Fruit fly (Drosophila melanogaster) whole organism, embryonic: Measurements from ENCODE around the gene Chd64.

Experiments used
- Abd-B ChIP-seq: fragments of 200-800 bp; sonication (Bioruptor generic); optimal IDR thresholded peaks from 2 replicates; lab custom pipeline; 2018; ENCODE audit warnings: missing biosample characterization, mild to moderate bottlenecking, missing genetic modification characterization, moderate library complexity
- CG10147 ChIP-seq: fragments of 200-800 bp; sonication (Bioruptor generic); optimal IDR thresholded peaks from 2 replicates; lab custom pipeline; 2019; ENCODE audit warnings: missing biosample characterization, mild to moderate bottlenecking, missing genetic modification characterization, moderate library complexity
- CG10654 ChIP-seq: fragments of 200-800 bp; sonication (Bioruptor generic); optimal IDR thresholded peaks from 2 replicates; lab custom pipeline; 2016; ENCODE audit warnings: missing biosample characterization, missing genetic modification characterization
- CG12942 ChIP-seq: fragments of 200-800 bp; sonication (Bioruptor generic); optimal IDR thresholded peaks from 3 replicates; lab custom pipeline; 2016; ENCODE audit warnings: missing biosample characterization, missing genetic modification characterization
- CG14014 ChIP-seq: fragments of 200-800 bp; sonication (Bioruptor generic); IDR thresholded peaks from 2 replicates; pipeline ENCODE4 v1.3.6; 2022; ENCODE audit warnings: missing biosample characterization, missing genetic modification characterization
- CG15073 ChIP-seq: fragments of 200-800 bp; sonication (Bioruptor generic); optimal IDR thresholded peaks from 2 replicates; lab custom pipeline; 2016; ENCODE audit warnings: missing biosample characterization, missing genetic modification characterization
- CG15269 ChIP-seq: fragments of 200-800 bp; sonication (Bioruptor generic); optimal IDR thresholded peaks from 2 replicates; lab custom pipeline; 2018; ENCODE audit warnings: missing biosample characterization, mild to moderate bottlenecking, missing genetic modification characterization, moderate library complexity
- CG15601 ChIP-seq: fragments of 200-800 bp; sonication (Bioruptor generic); optimal IDR thresholded peaks from 3 replicates; lab custom pipeline; 2019; ENCODE audit warnings: missing biosample characterization, mild to moderate bottlenecking, missing genetic modification characterization, moderate library complexity
- CG17568 ChIP-seq: fragments of 200-800 bp; sonication (Bioruptor generic); optimal IDR thresholded peaks from 2 replicates; lab custom pipeline; 2018; ENCODE audit warnings: missing biosample characterization, mild to moderate bottlenecking, missing genetic modification characterization, moderate library complexity
- CG31441 ChIP-seq: fragments of 200-800 bp; sonication (Bioruptor generic); IDR thresholded peaks from 2 replicates; pipeline ENCODE4 v1.3.6; 2022; ENCODE audit warnings: missing biosample characterization, missing genetic modification characterization
- CG4328 ChIP-seq: fragments of 200-800 bp; sonication (Bioruptor generic); optimal IDR thresholded peaks from 3 replicates; lab custom pipeline; 2017; ENCODE audit warnings: missing biosample characterization, missing genetic modification reagents, missing genetic modification characterization
- CG4617 ChIP-seq: fragments of 200-800 bp; sonication (Bioruptor generic); optimal IDR thresholded peaks from 3 replicates; lab custom pipeline; 2016; ENCODE audit warnings: missing biosample characterization, missing genetic modification characterization, borderline replicate concordance
- CG4707 ChIP-seq: fragments of 200-800 bp; sonication (Bioruptor generic); optimal IDR thresholded peaks from 2 replicates; lab custom pipeline; 2018; ENCODE audit warnings: missing biosample characterization, mild to moderate bottlenecking, missing genetic modification characterization, moderate library complexity
- CG5180 ChIP-seq: fragments of 200-800 bp; sonication (Bioruptor generic); optimal IDR thresholded peaks from 3 replicates; lab custom pipeline; 2017; ENCODE audit warnings: missing biosample characterization, missing genetic modification characterization, mild to moderate bottlenecking, moderate library complexity, missing genetic modification reagents
- CG6175 ChIP-seq: fragments of 200-800 bp; sonication (Bioruptor generic); IDR thresholded peaks from 3 replicates; pipeline ENCODE4 v1.3.6; 2022; ENCODE audit warnings: missing biosample characterization, missing genetic modification characterization
- CG7745 ChIP-seq: fragments of 200-800 bp; sonication (Bioruptor generic); optimal IDR thresholded peaks from 2 replicates; lab custom pipeline; 2018; ENCODE audit warnings: missing biosample characterization, mild to moderate bottlenecking, missing genetic modification characterization, moderate library complexity
- CG8281 ChIP-seq: fragments of 200-800 bp; sonication (Bioruptor generic); optimal IDR thresholded peaks from 2 replicates; lab custom pipeline; 2018; ENCODE audit warnings: missing biosample characterization, mild to moderate bottlenecking, missing genetic modification characterization, moderate library complexity
- Camta ChIP-seq: fragments of 200-800 bp; sonication (Bioruptor generic); optimal IDR thresholded peaks from 2 replicates; lab custom pipeline; 2016; ENCODE audit warnings: missing biosample characterization, missing genetic modification characterization
- D ChIP-seq, 2 experiments: fragments of 200-800 bp in 1 of 2; fragments of >200 bp in 1 of 2; sonication (Bioruptor generic) in 1 of 2; optimal IDR thresholded peaks; 2 replicates in 1 of 2; 3 replicates in 1 of 2; lab custom pipeline; 2017; ENCODE audit warnings: mild to moderate bottlenecking in 1 of 2, missing biosample characterization in 1 of 2, missing genetic modification characterization in 1 of 2, missing genetic modification reagents in 1 of 2
- E2f1 ChIP-seq: fragments of 200-800 bp; sonication (Bioruptor generic); IDR thresholded peaks from 2 replicates; pipeline ENCODE4 v1.3.6; 2022; ENCODE audit warnings: missing biosample characterization, missing genetic modification characterization
- Ets97D ChIP-seq: fragments of 200-800 bp; sonication (Bioruptor generic); optimal IDR thresholded peaks from 3 replicates; lab custom pipeline; 2016; ENCODE audit warnings: missing biosample characterization, missing genetic modification characterization
- Hmx ChIP-seq: fragments of 200-800 bp; sonication (Bioruptor generic); optimal IDR thresholded peaks from 2 replicates; lab custom pipeline; 2016; ENCODE audit warnings: missing biosample characterization, missing genetic modification characterization
- Hsf ChIP-seq: fragments of 200-800 bp; sonication (Bioruptor generic); optimal IDR thresholded peaks from 3 replicates; lab custom pipeline; 2016; ENCODE audit warnings: missing biosample characterization, missing genetic modification characterization
- MBD-R2 ChIP-seq: fragments of 200-800 bp; sonication (Bioruptor generic); IDR thresholded peaks from 2 replicates; pipeline ENCODE4 v1.3.6; 2022; ENCODE audit warnings: missing biosample characterization, missing genetic modification characterization
- Max ChIP-seq: fragments of 200-800 bp; sonication (Bioruptor generic); optimal IDR thresholded peaks from 2 replicates; lab custom pipeline; 2016; ENCODE audit warnings: missing biosample characterization, mild to moderate bottlenecking, missing genetic modification characterization
- NfI ChIP-seq: fragments of 200-800 bp; sonication (Bioruptor generic); optimal IDR thresholded peaks from 3 replicates; lab custom pipeline; 2018; ENCODE audit warnings: missing biosample characterization, mild to moderate bottlenecking, missing genetic modification characterization, moderate library complexity
- Ravus ChIP-seq: fragments of 200-800 bp; sonication (Bioruptor generic); IDR thresholded peaks from 2 replicates; pipeline ENCODE4 v1.3.6; 2022; ENCODE audit warnings: missing biosample characterization, missing genetic modification characterization
- Side ChIP-seq: fragments of 200-800 bp; sonication (Bioruptor generic); optimal IDR thresholded peaks from 2 replicates; lab custom pipeline; 2016; ENCODE audit warnings: missing biosample characterization, missing genetic modification characterization
- Sin3A ChIP-seq: fragments of >200 bp; optimal IDR thresholded peaks from 2 replicates; lab custom pipeline; 2018
- Six4 ChIP-seq: fragments of 200-800 bp; sonication (Bioruptor generic); optimal IDR thresholded peaks from 2 replicates; lab custom pipeline; 2016; ENCODE audit warnings: missing biosample characterization, missing genetic modification characterization
- YL-1 ChIP-seq: fragments of 200-800 bp; sonication (Bioruptor generic); optimal IDR thresholded peaks from 3 replicates; lab custom pipeline; 2017; ENCODE audit warnings: missing biosample characterization, mild to moderate bottlenecking, missing genetic modification characterization
- ac ChIP-seq: fragments of 200-800 bp; sonication (Bioruptor generic); optimal IDR thresholded peaks from 3 replicates; lab custom pipeline; 2017; ENCODE audit warnings: missing biosample characterization, mild to moderate bottlenecking, missing genetic modification characterization
- bab2 ChIP-seq: fragments of 200-800 bp; sonication (Bioruptor generic); optimal IDR thresholded peaks from 2 replicates; lab custom pipeline; 2016; ENCODE audit warnings: missing biosample characterization, missing genetic modification characterization
- bsh ChIP-seq, 2 experiments: fragments of 200-800 bp; sonication (Bioruptor generic); optimal IDR thresholded peaks; 2 replicates each; lab custom pipeline; 2017 to 2018; ENCODE audit warnings: mild to moderate bottlenecking in 2 of 2, missing biosample characterization in 2 of 2, missing genetic modification characterization in 2 of 2, moderate library complexity in 1 of 2
- ems ChIP-seq: fragments of 200-800 bp; sonication (Bioruptor generic); optimal IDR thresholded peaks from 3 replicates; lab custom pipeline; 2016; ENCODE audit warnings: missing biosample characterization, missing genetic modification characterization
- grau ChIP-seq: fragments of 200-800 bp; optimal IDR thresholded peaks from 3 replicates; lab custom pipeline; 2019; ENCODE audit warnings: missing biosample characterization, mild to moderate bottlenecking, missing genetic modification characterization, moderate library complexity
- gsb-n ChIP-seq: fragments of 200-800 bp; sonication (Bioruptor generic); optimal IDR thresholded peaks from 3 replicates; lab custom pipeline; 2018; ENCODE audit warnings: missing biosample characterization, mild to moderate bottlenecking, missing genetic modification characterization
- ind ChIP-seq: fragments of 200-800 bp; sonication (Bioruptor generic); optimal IDR thresholded peaks from 3 replicates; lab custom pipeline; 2016; ENCODE audit warnings: missing biosample characterization, missing genetic modification characterization
- jigr1 ChIP-seq: fragments of 200-800 bp; sonication (Bioruptor generic); IDR thresholded peaks from 3 replicates; pipeline ENCODE4 v1.3.6; 2022; ENCODE audit warnings: missing biosample characterization, missing genetic modification characterization
- lab ChIP-seq: fragments of 200-800 bp; sonication (Bioruptor generic); optimal IDR thresholded peaks from 3 replicates; lab custom pipeline; 2017; ENCODE audit warnings: missing biosample characterization, missing genetic modification characterization, mild to moderate bottlenecking, moderate library complexity, missing genetic modification reagents
- lola ChIP-seq, 3 experiments: fragments of >200 bp in 2 of 3; fragments of 200-800 bp in 1 of 3; sonication (Bioruptor generic) in 1 of 3; optimal IDR thresholded peaks; 2 replicates each; lab custom pipeline; 2017 to 2019; ENCODE audit warnings: missing biosample characterization in 3 of 3, missing genetic modification characterization in 3 of 3, mild to moderate bottlenecking in 1 of 3, moderate library complexity in 1 of 3
- nerfin-2 ChIP-seq: fragments of 200-800 bp; sonication (Bioruptor generic); IDR thresholded peaks from 2 replicates; pipeline ENCODE4 v1.3.6; 2022; ENCODE audit warnings: missing biosample characterization, missing genetic modification characterization; ENCODE audit not compliant: partially characterized antibody
- p53 ChIP-seq: fragments of 200-800 bp; sonication (Bioruptor generic); optimal IDR thresholded peaks from 2 replicates; lab custom pipeline; 2016; ENCODE audit warnings: missing biosample characterization, missing genetic modification characterization
- peb ChIP-seq: fragments of 200-800 bp; sonication (Bioruptor generic); IDR thresholded peaks from 2 replicates; pipeline ENCODE4 v1.3.6; 2022; ENCODE audit warnings: missing biosample characterization, missing genetic modification characterization
- pum ChIP-seq: fragments of 200-800 bp; sonication (Bioruptor generic); optimal IDR thresholded peaks from 2 replicates; lab custom pipeline; 2016; ENCODE audit warnings: missing biosample characterization, missing genetic modification characterization
- scrt ChIP-seq: fragments of 200-800 bp; sonication (Bioruptor generic); optimal IDR thresholded peaks from 2 replicates; lab custom pipeline; 2018; ENCODE audit warnings: missing biosample characterization, mild to moderate bottlenecking, missing genetic modification characterization, moderate library complexity
- shn ChIP-seq: fragments of 200-800 bp; sonication (Bioruptor generic); optimal IDR thresholded peaks from 3 replicates; lab custom pipeline; 2016; ENCODE audit warnings: missing biosample characterization, missing genetic modification characterization
- sob ChIP-seq: fragments of 200-800 bp; sonication (Bioruptor generic); IDR thresholded peaks from 2 replicates; pipeline ENCODE4 v1.3.6; 2022; ENCODE audit warnings: missing biosample characterization, missing genetic modification characterization
- sug ChIP-seq: fragments of 200-800 bp; optimal IDR thresholded peaks from 2 replicates; lab custom pipeline; 2019; ENCODE audit warnings: missing biosample characterization, mild to moderate bottlenecking, missing genetic modification characterization, moderate library complexity
- tap ChIP-seq: fragments of 200-800 bp; optimal IDR thresholded peaks from 3 replicates; lab custom pipeline; 2019; ENCODE audit warnings: missing biosample characterization, mild to moderate bottlenecking, missing genetic modification characterization, moderate library complexity
- zen2 ChIP-seq: fragments of 200-800 bp; sonication (Bioruptor generic); IDR thresholded peaks from 3 replicates; pipeline ENCODE4 v1.3.6; 2022; ENCODE audit warnings: missing biosample characterization, missing genetic modification characterization; ENCODE audit not compliant: partially characterized antibody

The Chd64 gene

DNA sequence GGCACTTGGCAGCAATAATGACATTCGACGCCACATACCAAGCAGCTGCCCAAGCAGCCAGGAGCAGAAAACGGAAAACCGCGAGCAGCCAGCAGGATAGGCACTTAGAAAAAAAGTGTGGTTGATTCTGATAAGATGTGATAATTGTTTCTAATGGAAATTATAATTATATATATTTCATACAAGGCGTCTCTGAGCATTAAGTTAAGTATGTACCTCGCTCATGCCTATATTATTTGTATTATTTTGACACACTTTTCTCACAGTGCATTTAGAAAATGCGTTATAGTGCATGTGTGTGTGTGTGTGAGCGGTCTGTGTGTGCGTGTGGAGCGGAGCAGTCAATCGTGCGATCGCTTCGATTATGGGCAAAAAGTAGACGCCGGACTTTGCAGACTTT, 36.2 kb upstream of the Chd64 start (continued):
- no peak for TF ChIP-seq bab2 (GFP tag; lab: Kevin White, UChicago)
- TF ChIP-seq CG4328 = no peak
- TF ChIP-seq Ravus (GFP tag; lab: Robert Waterston, UW) = no peak
- no peak for TF ChIP-seq nerfin-2 (GFP tag; lab: Robert Waterston, UW)
- TF ChIP-seq CG6175 (GFP tag; lab: Robert Waterston, UW) = no peak
- TF ChIP-seq Abd-B (GFP tag; lab: Kevin White, UChicago) = peak; percentile 15
- no peak for TF ChIP-seq CG14014 (GFP tag; lab: Robert Waterston, UW)
- no peak for TF ChIP-seq CG15601
- TF ChIP-seq Hsf (GFP tag; lab: Kevin White, UChicago) = no peak
- no peak for TF ChIP-seq scrt
- TF ChIP-seq peb (GFP tag; lab: Robert Waterston, UW) = no peak
- no peak for TF ChIP-seq CG15269
- TF ChIP-seq ind (GFP tag; lab: Kevin White, UChicago) = no peak
- no peak for TF ChIP-seq CG7745 (tag; lab: Kevin White, UChicago)
- no peak for TF ChIP-seq NfI
- TF ChIP-seq gsb-n (tag; lab: Kevin White, UChicago) = no peak
- no peak for TF ChIP-seq p53 (GFP tag; lab: Kevin White, UChicago)
- TF ChIP-seq shn (GFP tag; lab: Kevin White, UChicago) = no peak
- TF ChIP-seq CG4707 = no peak
- TF ChIP-seq zen2 = no peak
- TF ChIP-seq Max (GFP tag; lab: Kevin White, UChicago) = no peak
- TF ChIP-seq jigr1 (GFP tag; lab: Robert Waterston, UW) = no peak
- peak in 1 of 3 experiments; percentile 58 for TF ChIP-seq lola (GFP tag; optimal IDR thresholded peaks at IDR 0.05; lab: Kevin White, UChicago)
- no peak for TF ChIP-seq sob (GFP tag; lab: Robert Waterston, UW)
- no peak for TF ChIP-seq grau (tag; lab: Kevin White, UChicago)
- no peak for TF ChIP-seq Ets97D (GFP tag; lab: Kevin White, UChicago)
- TF ChIP-seq YL-1 (GFP tag; lab: Kevin White, UChicago) = no peak
- no peak for TF ChIP-seq Sin3A
- TF ChIP-seq bsh (GFP tag; optimal IDR thresholded peaks at IDR 0.05; lab: Kevin White, UChicago) = peak; percentile 23 to 47
- no peak for TF ChIP-seq Hmx (GFP tag; lab: Kevin White, UChicago)
- no peak for TF ChIP-seq sug (tag; lab: Kevin White, UChicago)
- TF ChIP-seq CG10654 (GFP tag; lab: Kevin White, UChicago) = no peak
- TF ChIP-seq CG15073 (GFP tag; lab: Kevin White, UChicago) = no peak
- peak; percentile 3 for TF ChIP-seq CG4617
- no peak for TF ChIP-seq CG8281 (tag; lab: Kevin White, UChicago)
- peak; percentile 39 for TF ChIP-seq ac (GFP tag; lab: Kevin White, UChicago)
- TF ChIP-seq CG31441 (GFP tag; lab: Robert Waterston, UW) = no peak
- TF ChIP-seq E2f1 (GFP tag; lab: Robert Waterston, UW) = peak; percentile 17; the same call in 1 of the 2 replicates
- TF ChIP-seq Side (GFP tag; lab: Kevin White, UChicago) = no peak
- no peak for TF ChIP-seq pum (GFP tag; lab: Kevin White, UChicago)
- TF ChIP-seq Six4 (GFP tag; lab: Kevin White, UChicago) = no peak
- no peak for TF ChIP-seq CG5180 (GFP tag; lab: Kevin White, UChicago)
- TF ChIP-seq tap = no peak
- no peak for TF ChIP-seq ems (GFP tag; lab: Kevin White, UChicago)
- TF ChIP-seq MBD-R2 (GFP tag; lab: Robert Waterston, UW) = no peak
- no peak for TF ChIP-seq D (optimal IDR thresholded peaks at IDR 0.05; lab: Kevin White, UChicago)
- no peak for TF ChIP-seq D (GFP tag; optimal IDR thresholded peaks at IDR 0.05; lab: Kevin White, UChicago)
- TF ChIP-seq lab (GFP tag; lab: Kevin White, UChicago) = no peak
- TF ChIP-seq CG12942 (GFP tag; lab: Kevin White, UChicago) = no peak
- no peak for TF ChIP-seq CG17568
- TF ChIP-seq CG10147 (GFP tag; lab: Kevin White, UChicago) = no peak
- no peak for TF ChIP-seq Camta (GFP tag; lab: Kevin White, UChicago)
